Fruit fly (Drosophila melanogaster) whole organism, prepupa: ENCODE data around the gene CCHa1.

Source experiments
- CG10631 ChIP-seq: fragments of 200-800 bp; sonication (Bioruptor generic); optimal IDR thresholded peaks from 2 replicates; lab custom pipeline; 2016; ENCODE audit warnings: missing biosample characterization, missing genetic modification characterization
- CG11902 ChIP-seq: fragments of 200-800 bp; sonication (Bioruptor generic); optimal IDR thresholded peaks from 3 replicates; lab custom pipeline; 2016; ENCODE audit warnings: missing biosample characterization, missing genetic modification characterization
- CG3919 ChIP-seq: fragments of 200-800 bp; sonication (Bioruptor generic); optimal IDR thresholded peaks from 3 replicates; lab custom pipeline; 2016; ENCODE audit warnings: missing biosample characterization, missing genetic modification characterization
- CG9139 ChIP-seq: fragments of 200-800 bp; sonication (Bioruptor generic); optimal IDR thresholded peaks from 3 replicates; lab custom pipeline; 2017; ENCODE audit warnings: missing biosample characterization, mild to moderate bottlenecking, missing genetic modification characterization
- Ets21C ChIP-seq: fragments of 200-800 bp; sonication (Bioruptor generic); optimal IDR thresholded peaks from 3 replicates; lab custom pipeline; 2016; ENCODE audit warnings: missing biosample characterization, missing genetic modification characterization
- Hr38 ChIP-seq: sonication (Bioruptor generic); optimal IDR thresholded peaks from 2 replicates; lab custom pipeline; 2016; ENCODE audit warnings: missing biosample characterization, missing genetic modification characterization
- OdsH ChIP-seq: fragments of 200-800 bp; sonication (Bioruptor generic); optimal IDR thresholded peaks from 3 replicates; lab custom pipeline; 2016; ENCODE audit warnings: missing biosample characterization, missing genetic modification characterization
- ss ChIP-seq, 2 experiments: fragments of 200-800 bp; sonication (Bioruptor generic); optimal IDR thresholded peaks; 2 replicates in 1 of 2; 3 replicates in 1 of 2; lab custom pipeline; 2017 to 2018; ENCODE audit warnings: mild to moderate bottlenecking in 2 of 2, missing biosample characterization in 2 of 2, missing genetic modification characterization in 2 of 2, moderate library complexity in 1 of 2

DNA sequence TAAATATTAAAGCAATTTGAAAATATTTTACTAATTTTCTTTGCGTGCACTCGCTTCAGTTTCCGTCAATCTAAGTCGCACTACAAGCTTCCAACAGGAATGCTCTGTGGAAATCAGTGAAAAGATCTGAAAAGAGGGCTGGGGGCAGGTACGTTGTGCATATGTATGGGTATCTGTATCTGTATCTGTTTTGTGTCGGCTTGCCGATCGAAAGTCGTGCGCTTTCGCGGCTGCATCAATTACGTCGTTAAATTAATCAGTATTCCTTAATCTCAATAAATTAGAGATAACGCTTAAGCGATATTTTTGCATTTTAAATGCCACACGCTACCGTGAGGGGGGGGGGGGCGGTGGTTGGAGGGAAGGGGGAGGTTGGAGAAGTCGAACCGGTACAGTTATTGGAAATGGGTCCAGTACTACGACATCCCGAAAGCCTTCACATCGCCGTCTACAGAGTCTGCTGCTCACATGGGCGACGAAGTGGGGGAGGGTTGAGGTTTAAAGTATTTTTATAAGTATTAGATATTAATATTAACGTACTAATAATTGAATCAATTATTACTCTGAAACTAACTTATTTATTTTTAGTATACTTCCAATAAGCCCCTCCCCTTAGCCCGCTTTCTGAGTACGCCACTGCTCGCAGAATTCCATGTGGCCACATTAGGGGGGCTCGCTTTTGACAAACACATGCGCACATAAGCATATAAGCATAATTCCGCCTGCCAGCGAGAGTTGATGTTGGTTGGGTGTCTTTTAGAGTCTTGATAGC is 43.4 kb downstream of the CCHa1 start:
- TF ChIP-seq Ets21C (peak; percentile 70), ss (GFP tag; optimal IDR thresholded peaks at IDR 0.05; lab: Kevin White, UChicago) (peak; percentile 88 to 90), CG9139 (GFP tag; lab: Kevin White, UChicago) (peak; percentile 88), Hr38 (GFP tag; lab: Kevin White, UChicago) (no peak), CG3919 (GFP tag; lab: Kevin White, UChicago) (peak; percentile 94), CG10631 (peak; percentile 94), CG11902 (GFP tag; lab: Kevin White, UChicago) (peak; percentile 91), OdsH (GFP tag; lab: Kevin White, UChicago) (peak; percentile 95)
